Worm (Caenorhabditis elegans): ENCODE results near the gene ins-34.

DNA sequence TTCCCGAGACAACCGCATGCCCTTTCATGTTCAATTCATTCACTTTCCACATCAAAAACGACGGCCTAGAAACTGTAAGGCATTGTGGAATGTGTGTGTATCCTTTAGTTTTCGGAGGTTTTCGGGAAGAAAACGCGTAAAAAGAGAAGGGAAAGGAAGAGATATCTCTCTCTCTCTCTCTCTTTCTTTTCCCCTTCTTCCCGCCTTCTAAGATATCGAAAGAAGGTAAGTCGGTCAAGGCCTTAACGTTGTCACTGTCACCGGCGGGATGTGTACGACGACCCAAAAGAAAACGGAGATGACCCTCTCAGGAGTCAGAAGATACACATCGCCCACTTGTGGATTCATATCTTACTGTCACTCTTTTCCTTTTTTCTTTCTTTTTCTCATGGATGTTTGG is 16.6 kb upstream of the ins-34 start:
- TF ChIP-seq nhr-77 (tag; optimal IDR thresholded peaks at IDR 0.05) (no peak), nfya-1 (tag; optimal IDR thresholded peaks at IDR 0.05; ENCODE audit: insufficient read depth) (no peak), mdl-1 (tag; optimal IDR thresholded peaks at IDR 0.05) (no peak), nhr-25 (tag; optimal IDR thresholded peaks at IDR 0.05) (peak; percentile 68), ztf-11 (tag; optimal IDR thresholded peaks at IDR 0.05) (no peak), fos-1 (tag; optimal IDR thresholded peaks at IDR 0.05) (no peak), unc-39 (tag; optimal IDR thresholded peaks at IDR 0.05) (no peak), elt-2 (tag; optimal IDR thresholded peaks at IDR 0.05) (no peak), nhr-23 (tag; optimal IDR thresholded peaks at IDR 0.05) (peak; percentile 94), unc-62 (GFP tag; optimal IDR thresholded peaks at IDR 0.05) (no peak), nhr-237 (tag; optimal IDR thresholded peaks at IDR 0.05) (no peak), ztf-4 (tag; optimal IDR thresholded peaks at IDR 0.05) (no peak), skn-1 (tag; optimal IDR thresholded peaks at IDR 0.05) (no peak)

Measured in whole organism, L3 larva.